Fruit fly (Drosophila melanogaster): ENCODE results near the gene CG13102.

- TF ChIP-seq ttk (optimal IDR thresholded peaks at IDR 0.05) (no peak), psq (optimal IDR thresholded peaks at IDR 0.05) (no peak), insv (optimal IDR thresholded peaks at IDR 0.05) (no peak), h (optimal IDR thresholded peaks at IDR 0.05) (no peak), Sin3A (optimal IDR thresholded peaks at IDR 0.05) (no peak), Myc (optimal IDR thresholded peaks at IDR 0.05) (no peak)
Measured at dm6 chr2L:9011543-9012238, at the start of gene CG13102.
